Fruit fly (Drosophila melanogaster) whole organism, embryonic: ENCODE measurements around the gene sima.

Source experiments
- Ada2b ChIP-seq: fragments of 200-800 bp; sonication (Bioruptor generic); IDR thresholded peaks from 2 replicates; pipeline ENCODE4 v1.3.6; 2022; ENCODE audit warnings: missing biosample characterization, missing genetic modification characterization
- Atf3 ChIP-seq: fragments of 200-800 bp; sonication (Bioruptor generic); optimal IDR thresholded peaks from 3 replicates; lab custom pipeline; 2016; ENCODE audit warnings: missing biosample characterization, missing genetic modification characterization
- CG10267 ChIP-seq: fragments of 200-800 bp; sonication (Bioruptor generic); optimal IDR thresholded peaks from 2 replicates; lab custom pipeline; 2018; ENCODE audit warnings: missing biosample characterization, mild to moderate bottlenecking, missing genetic modification characterization, moderate library complexity
- CG10543 ChIP-seq: fragments of 200-800 bp; sonication (Bioruptor generic); optimal IDR thresholded peaks from 3 replicates; lab custom pipeline; 2017; ENCODE audit warnings: missing biosample characterization, mild to moderate bottlenecking, missing genetic modification characterization, moderate library complexity
- CG10959 ChIP-seq: fragments of 200-800 bp; sonication (Bioruptor generic); IDR thresholded peaks from 2 replicates; pipeline ENCODE4 v1.3.6; 2022; ENCODE audit warnings: missing biosample characterization, missing genetic modification characterization
- CG11085 ChIP-seq: fragments of 200-800 bp; sonication (Bioruptor generic); IDR thresholded peaks from 2 replicates; pipeline ENCODE4 v1.3.6; 2022; ENCODE audit warnings: missing biosample characterization, missing genetic modification characterization
- CG11456 ChIP-seq: fragments of 200-800 bp; sonication (Bioruptor generic); IDR thresholded peaks from 3 replicates; pipeline ENCODE4 v1.3.6; 2022; ENCODE audit warnings: missing biosample characterization, missing genetic modification characterization
- CG12104 ChIP-seq: fragments of 200-800 bp; sonication (Bioruptor generic); optimal IDR thresholded peaks from 3 replicates; lab custom pipeline; 2016; ENCODE audit warnings: missing biosample characterization, missing genetic modification characterization
- CG1233 ChIP-seq: fragments of 200-800 bp; sonication (Bioruptor generic); optimal IDR thresholded peaks from 4 replicates; lab custom pipeline; 2018; ENCODE audit warnings: missing biosample characterization, mild to moderate bottlenecking, missing genetic modification characterization
- CG12942 ChIP-seq: fragments of 200-800 bp; sonication (Bioruptor generic); optimal IDR thresholded peaks from 3 replicates; lab custom pipeline; 2016; ENCODE audit warnings: missing biosample characterization, missing genetic modification characterization
- CG13894 ChIP-seq: fragments of 200-800 bp; sonication (Bioruptor generic); optimal IDR thresholded peaks from 3 replicates; lab custom pipeline; 2018; ENCODE audit warnings: missing biosample characterization, mild to moderate bottlenecking, missing genetic modification characterization, moderate library complexity
- CG1647 ChIP-seq: fragments of 200-800 bp; sonication (Bioruptor generic); optimal IDR thresholded peaks from 3 replicates; lab custom pipeline; 2016; ENCODE audit warnings: missing biosample characterization, missing genetic modification characterization
- CG17186 ChIP-seq: fragments of 200-800 bp; sonication (Bioruptor generic); optimal IDR thresholded peaks from 3 replicates; lab custom pipeline; 2017; ENCODE audit warnings: missing biosample characterization, missing genetic modification reagents, missing genetic modification characterization
- CG1832 ChIP-seq: fragments of 200-800 bp; sonication (Bioruptor generic); optimal IDR thresholded peaks from 2 replicates; lab custom pipeline; 2017; ENCODE audit warnings: missing biosample characterization, mild to moderate bottlenecking, missing genetic modification characterization, inconsistent platforms
- CG34224 ChIP-seq: fragments of 200-800 bp; sonication (Bioruptor generic); IDR thresholded peaks from 3 replicates; pipeline ENCODE4 v1.3.6; 2022; ENCODE audit warnings: missing biosample characterization, missing genetic modification characterization; ENCODE audit not compliant: partially characterized antibody
- CG3838 ChIP-seq: fragments of 200-800 bp; sonication (Bioruptor generic); optimal IDR thresholded peaks from 3 replicates; lab custom pipeline; 2016; ENCODE audit warnings: missing biosample characterization, missing genetic modification characterization
- CG3847 ChIP-seq: fragments of 200-800 bp; sonication (Bioruptor generic); IDR thresholded peaks from 2 replicates; pipeline ENCODE4 v1.3.6; 2022; ENCODE audit warnings: missing biosample characterization, missing genetic modification characterization
- CG4360 ChIP-seq: fragments of 200-800 bp; sonication (Bioruptor generic); IDR thresholded peaks from 2 replicates; pipeline ENCODE4 v1.3.6; 2022; ENCODE audit warnings: missing biosample characterization, missing genetic modification characterization
- CG4404 ChIP-seq: fragments of 200-800 bp; sonication (Bioruptor generic); IDR thresholded peaks from 2 replicates; pipeline ENCODE4 v1.3.6; 2022; ENCODE audit warnings: missing biosample characterization, missing genetic modification characterization
- CG4820 ChIP-seq: fragments of 200-800 bp; sonication (Bioruptor generic); optimal IDR thresholded peaks from 3 replicates; lab custom pipeline; 2016; ENCODE audit warnings: missing biosample characterization, missing genetic modification characterization
- CG5245 ChIP-seq: fragments of 200-800 bp; sonication (Bioruptor generic); optimal IDR thresholded peaks from 3 replicates; lab custom pipeline; 2016; ENCODE audit warnings: missing biosample characterization, missing genetic modification characterization
- CG6254 ChIP-seq: fragments of 200-800 bp; sonication (Bioruptor generic); optimal IDR thresholded peaks from 3 replicates; lab custom pipeline; 2017; ENCODE audit warnings: mild to moderate bottlenecking, missing biosample characterization, missing genetic modification reagents, missing genetic modification characterization
- CG9932 ChIP-seq: fragments of 200-800 bp; sonication (Bioruptor generic); IDR thresholded peaks from 2 replicates; pipeline ENCODE4 v1.3.6; 2022; ENCODE audit warnings: missing biosample characterization, missing genetic modification characterization
- Dp ChIP-seq: fragments of 200-800 bp; sonication (Bioruptor generic); optimal IDR thresholded peaks from 2 replicates; lab custom pipeline; 2018; ENCODE audit warnings: missing biosample characterization, mild to moderate bottlenecking, missing genetic modification characterization, moderate library complexity
- E2f1 ChIP-seq: fragments of 200-800 bp; sonication (Bioruptor generic); IDR thresholded peaks from 2 replicates; pipeline ENCODE4 v1.3.6; 2022; ENCODE audit warnings: missing biosample characterization, missing genetic modification characterization
- Fer1 ChIP-seq: fragments of 200-800 bp; sonication (Bioruptor generic); optimal IDR thresholded peaks from 2 replicates; lab custom pipeline; 2017; ENCODE audit warnings: missing biosample characterization, mild to moderate bottlenecking, missing genetic modification characterization
- Gug ChIP-seq: fragments of 200-800 bp; sonication (Bioruptor generic); IDR thresholded peaks from 4 replicates; pipeline ENCODE4 v1.3.6; 2022; ENCODE audit warnings: missing biosample characterization, missing genetic modification characterization
- HLH4C ChIP-seq: fragments of 200-800 bp; sonication (Bioruptor generic); IDR thresholded peaks from 3 replicates; pipeline ENCODE4 v1.3.6; 2022; ENCODE audit warnings: missing biosample characterization, missing genetic modification characterization; ENCODE audit not compliant: partially characterized antibody
- Hey ChIP-seq: fragments of 200-800 bp; sonication (Bioruptor generic); optimal IDR thresholded peaks from 3 replicates; lab custom pipeline; 2018; ENCODE audit warnings: missing biosample characterization, mild to moderate bottlenecking, missing genetic modification characterization
- Hr39 ChIP-seq: fragments of >200 bp; optimal IDR thresholded peaks from 2 replicates; lab custom pipeline; 2017
- Hr78 ChIP-seq, 2 experiments: fragments of 200-800 bp in 1 of 2; fragments of >200 bp in 1 of 2; sonication (Bioruptor generic) in 1 of 2; optimal IDR thresholded peaks; 2 replicates each; lab custom pipeline; 2017 to 2019; ENCODE audit warnings: missing biosample characterization in 2 of 2, missing genetic modification characterization in 2 of 2, mild to moderate bottlenecking in 1 of 2, moderate library complexity in 1 of 2
- Lhr ChIP-seq: fragments of 200-800 bp; sonication (Bioruptor generic); optimal IDR thresholded peaks from 3 replicates; lab custom pipeline; 2017; ENCODE audit warnings: mild to moderate bottlenecking, missing biosample characterization, missing genetic modification reagents, missing genetic modification characterization
- Mes4 ChIP-seq: fragments of 200-800 bp; sonication (Bioruptor generic); optimal IDR thresholded peaks from 2 replicates; lab custom pipeline; 2016; ENCODE audit warnings: missing biosample characterization, missing genetic modification characterization
- ab ChIP-seq: fragments of 200-800 bp; sonication (Bioruptor generic); optimal IDR thresholded peaks from 2 replicates; lab custom pipeline; 2016; ENCODE audit warnings: missing biosample characterization, missing genetic modification characterization
- chinmo ChIP-seq: fragments of 200-800 bp; sonication (Bioruptor generic); IDR thresholded peaks from 4 replicates; pipeline ENCODE4 v1.3.6; 2022; ENCODE audit warnings: missing biosample characterization, missing genetic modification characterization; ENCODE audit not compliant: partially characterized antibody
- da ChIP-seq: fragments of 200-800 bp; sonication (Bioruptor generic); optimal IDR thresholded peaks from 2 replicates; lab custom pipeline; 2016; ENCODE audit warnings: missing biosample characterization, missing genetic modification characterization
- dati ChIP-seq: fragments of 200-800 bp; sonication (Bioruptor generic); IDR thresholded peaks from 2 replicates; pipeline ENCODE4 v1.3.6; 2022; ENCODE audit warnings: missing biosample characterization, missing genetic modification characterization
- dmrt99B ChIP-seq: fragments of 200-800 bp; sonication (Bioruptor generic); optimal IDR thresholded peaks from 2 replicates; lab custom pipeline; 2018; ENCODE audit warnings: missing biosample characterization, mild to moderate bottlenecking, missing genetic modification characterization, moderate library complexity
- ems ChIP-seq: fragments of 200-800 bp; sonication (Bioruptor generic); optimal IDR thresholded peaks from 3 replicates; lab custom pipeline; 2016; ENCODE audit warnings: missing biosample characterization, missing genetic modification characterization
- esg ChIP-seq: fragments of 200-800 bp; sonication (Bioruptor generic); conservative IDR thresholded peaks from 2 replicates; pipeline ENCODE4 v1.3.6; 2022; ENCODE audit warnings: missing biosample characterization, missing genetic modification characterization
- gcm2 ChIP-seq: fragments of 200-800 bp; sonication (Bioruptor generic); optimal IDR thresholded peaks from 2 replicates; lab custom pipeline; 2016; ENCODE audit warnings: missing biosample characterization, missing genetic modification characterization
- luna ChIP-seq: fragments of 200-800 bp; sonication (Bioruptor generic); optimal IDR thresholded peaks from 2 replicates; lab custom pipeline; 2016; ENCODE audit warnings: missing biosample characterization, missing genetic modification characterization
- nau ChIP-seq: fragments of 200-800 bp; sonication (Bioruptor generic); optimal IDR thresholded peaks from 3 replicates; lab custom pipeline; 2017; ENCODE audit warnings: missing biosample characterization, mild to moderate bottlenecking, missing genetic modification characterization, missing genetic modification reagents
- odd ChIP-seq: fragments of 200-800 bp; sonication (Bioruptor generic); optimal IDR thresholded peaks from 2 replicates; lab custom pipeline; 2017; ENCODE audit warnings: missing biosample characterization, mild to moderate bottlenecking, missing genetic modification characterization
- pita ChIP-seq: fragments of 200-800 bp; sonication (Bioruptor generic); optimal IDR thresholded peaks from 2 replicates; lab custom pipeline; 2017; ENCODE audit warnings: missing biosample characterization, mild to moderate bottlenecking, missing genetic modification characterization
- run ChIP-seq: fragments of 200-800 bp; sonication (Bioruptor generic); optimal IDR thresholded peaks from 3 replicates; lab custom pipeline; 2018; ENCODE audit warnings: missing biosample characterization, mild to moderate bottlenecking, missing genetic modification characterization
- scrt ChIP-seq: fragments of 200-800 bp; sonication (Bioruptor generic); optimal IDR thresholded peaks from 2 replicates; lab custom pipeline; 2018; ENCODE audit warnings: missing biosample characterization, mild to moderate bottlenecking, missing genetic modification characterization, moderate library complexity
- slbo ChIP-seq: fragments of 200-800 bp; sonication (Bioruptor generic); IDR thresholded peaks from 2 replicates; pipeline ENCODE4 v1.3.6; 2022; ENCODE audit warnings: missing biosample characterization, missing genetic modification characterization
- trem ChIP-seq: fragments of 200-800 bp; optimal IDR thresholded peaks from 3 replicates; lab custom pipeline; 2019; ENCODE audit warnings: missing biosample characterization, mild to moderate bottlenecking, missing genetic modification characterization, moderate library complexity
- tx ChIP-seq: fragments of 200-800 bp; sonication (Bioruptor generic); optimal IDR thresholded peaks from 2 replicates; lab custom pipeline; 2016; ENCODE audit warnings: missing biosample characterization, missing genetic modification characterization

Gene sima

DNA sequence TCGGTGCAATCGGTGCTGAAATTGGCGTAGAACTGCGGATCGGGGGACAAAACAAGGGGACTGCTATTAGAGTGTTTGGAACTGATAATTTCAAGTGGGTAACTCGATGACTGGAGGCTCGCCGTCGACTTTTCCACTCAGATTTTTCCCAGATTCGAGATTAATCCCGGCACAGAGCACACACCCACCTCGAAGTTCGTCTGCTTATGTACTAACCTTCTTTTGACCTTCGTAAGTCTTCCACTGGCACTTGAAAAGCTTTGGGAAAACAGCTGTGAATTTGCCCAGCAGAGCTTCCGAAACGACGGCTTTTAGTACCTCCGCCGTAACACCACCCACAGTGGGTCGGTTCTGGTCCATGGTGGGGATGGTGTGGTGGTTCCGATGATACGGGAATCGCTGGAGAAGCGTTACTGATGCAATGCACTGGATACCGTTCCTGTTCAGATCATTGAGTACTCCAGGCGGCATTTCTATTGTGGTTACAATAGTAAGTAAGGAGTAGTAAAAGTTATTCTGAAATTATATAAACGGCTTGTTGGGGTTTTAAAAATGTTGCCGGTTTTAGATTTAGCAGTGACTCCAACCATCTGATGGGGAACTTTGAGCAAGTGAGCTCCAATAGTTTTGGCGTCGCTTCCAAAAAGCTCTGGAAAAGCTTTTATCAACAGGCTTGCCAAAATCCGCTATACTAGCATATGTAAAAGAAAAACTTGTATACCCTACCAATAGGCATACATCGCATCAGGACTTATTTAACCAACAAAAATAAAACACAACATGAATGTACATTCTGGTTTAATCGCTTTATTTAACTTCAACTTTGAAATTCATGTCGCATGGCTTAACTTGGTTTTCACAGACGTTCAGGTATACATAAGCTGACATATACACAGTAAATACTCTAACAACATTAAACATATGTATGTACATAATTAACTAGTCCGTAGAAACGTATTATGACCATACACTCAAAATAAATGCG, 76.2 kb downstream of the sima start, which contains the start of gene Tpi (continued):
- TF ChIP-seq CG5245 (GFP tag; lab: Kevin White, UChicago): no peak
- TF ChIP-seq CG3838: no peak
- peak; percentile 48 for TF ChIP-seq Lhr (GFP tag; lab: Kevin White, UChicago)
- no peak for TF ChIP-seq CG34224 (GFP tag; lab: Robert Waterston, UW)
- no peak for TF ChIP-seq Gug (GFP tag; lab: Robert Waterston, UW)
- TF ChIP-seq Atf3 (GFP tag; lab: Kevin White, UChicago): no peak
- peak; percentile 59 for TF ChIP-seq slbo (GFP tag; lab: Robert Waterston, UW)
- TF ChIP-seq dmrt99B (tag; lab: Kevin White, UChicago): no peak
- TF ChIP-seq Fer1 (GFP tag; lab: Kevin White, UChicago): peak; percentile 22
- no peak for TF ChIP-seq CG4360
- TF ChIP-seq CG13894 (tag; lab: Kevin White, UChicago): no peak
- no peak for TF ChIP-seq CG10959 (GFP tag; lab: Robert Waterston, UW)
- TF ChIP-seq Hr78 (GFP tag; optimal IDR thresholded peaks at IDR 0.05; lab: Kevin White, UChicago): peak in 1 of 2 experiments; percentile 73
- TF ChIP-seq CG12942 (GFP tag; lab: Kevin White, UChicago): no peak
- no peak for TF ChIP-seq CG3847 (GFP tag; lab: Robert Waterston, UW)
- peak; percentile 51 for TF ChIP-seq CG9932 (GFP tag; lab: Robert Waterston, UW)
- TF ChIP-seq run (tag; lab: Kevin White, UChicago): no peak
- no peak for TF ChIP-seq odd (GFP tag; lab: Kevin White, UChicago)
- no peak for TF ChIP-seq CG12104 (GFP tag; lab: Kevin White, UChicago)
- TF ChIP-seq E2f1: no peak
- TF ChIP-seq CG1832: no peak
- TF ChIP-seq gcm2 (GFP tag; lab: Kevin White, UChicago): no peak
- no peak for TF ChIP-seq luna (GFP tag; lab: Kevin White, UChicago)
- no peak for TF ChIP-seq CG11456 (GFP tag; lab: Robert Waterston, UW)
- no peak for TF ChIP-seq scrt (GFP tag; lab: Kevin White, UChicago)
- TF ChIP-seq ab (GFP tag; lab: Kevin White, UChicago): no peak
- TF ChIP-seq Mes4: no peak
- no peak for TF ChIP-seq da (GFP tag; lab: Kevin White, UChicago)
- TF ChIP-seq pita (GFP tag; lab: Kevin White, UChicago): peak; percentile 61
- TF ChIP-seq CG1233: no peak
- TF ChIP-seq esg (GFP tag; lab: Robert Waterston, UW): no peak
- TF ChIP-seq dati: no peak
- no peak for TF ChIP-seq CG17186
- no peak for TF ChIP-seq CG10267 (tag; lab: Kevin White, UChicago)
- TF ChIP-seq Hey (tag; lab: Kevin White, UChicago): no peak
- TF ChIP-seq trem (tag; lab: Kevin White, UChicago): no peak
- no peak for TF ChIP-seq CG10543
- no peak; the same call in 1 of the 2 replicates for TF ChIP-seq Ada2b
- no peak for TF ChIP-seq CG4820 (GFP tag; lab: Kevin White, UChicago)
- TF ChIP-seq Dp: peak; percentile 41
- no peak for TF ChIP-seq CG6254 (GFP tag; lab: Kevin White, UChicago)
- TF ChIP-seq tx: no peak
- no peak for TF ChIP-seq ems (GFP tag; lab: Kevin White, UChicago)
- no peak for TF ChIP-seq CG11085 (GFP tag; lab: Robert Waterston, UW)
- TF ChIP-seq CG4404: no peak
- TF ChIP-seq Hr39 (lab: Kevin White, UChicago): no peak
- no peak for TF ChIP-seq CG1647 (GFP tag; lab: Kevin White, UChicago)
- no peak for TF ChIP-seq chinmo (GFP tag; lab: Robert Waterston, UW)
- no peak for TF ChIP-seq HLH4C (GFP tag; lab: Robert Waterston, UW)
- TF ChIP-seq nau: no peak
